Worm (Caenorhabditis elegans) whole organism, early embryonic: ENCODE results near the gene F41C3.7.

Experiments
- B0310.2 ChIP-seq: sonication (generic microtip); optimal IDR thresholded peaks from 2 replicates; lab custom pipeline; 2016; ENCODE audit warnings: mild to moderate bottlenecking, missing genetic modification characterization, missing compliant biosample characterization
- aly-1 ChIP-seq: sonication (generic microtip); optimal IDR thresholded peaks from 2 replicates; lab custom pipeline; 2016; ENCODE audit warnings: missing genetic modification characterization, missing compliant biosample characterization
- ama-1 ChIP-seq: fragments of 150-350 bp; optimal IDR thresholded peaks from 2 replicates; lab custom pipeline; 2014
- ceh-36 ChIP-seq: sonication (generic microtip); optimal IDR thresholded peaks from 2 replicates; lab custom pipeline; 2016; ENCODE audit warnings: missing genetic modification characterization, inconsistent platforms, missing compliant biosample characterization
- ets-7 ChIP-seq: sonication (generic microtip); optimal IDR thresholded peaks from 2 replicates; lab custom pipeline; 2016; ENCODE audit warnings: missing genotype, missing genetic modification characterization, missing compliant biosample characterization
- flt-1 ChIP-seq: fragments of 200-800 bp; sonication (Bioruptor generic); IDR thresholded peaks from 2 replicates; pipeline ENCODE4 v1.3.6; 2022; ENCODE audit warnings: missing genetic modification characterization, missing compliant biosample characterization
- hnd-1 ChIP-seq: sonication (generic microtip); optimal IDR thresholded peaks from 2 replicates; lab custom pipeline; 2016; ENCODE audit warnings: missing genetic modification characterization, missing compliant biosample characterization
- pes-1 ChIP-seq: fragments of 200-800 bp; sonication (Bioruptor generic); IDR thresholded peaks from 2 replicates; pipeline ENCODE4 v1.3.6; 2022; ENCODE audit warnings: missing genetic modification reagents, missing genetic modification characterization, missing compliant biosample characterization
- tbx-11 ChIP-seq: fragments of 200-800 bp; sonication (Bioruptor generic); IDR thresholded peaks from 2 replicates; pipeline ENCODE4 v1.3.6; 2022; ENCODE audit warnings: missing genetic modification characterization, missing compliant biosample characterization

- TF ChIP-seq ama-1 (lab: Kevin White, UChicago), result no peak
- no peak for TF ChIP-seq aly-1
- no peak for TF ChIP-seq tbx-11 (GFP tag; lab: Robert Waterston, UW)
- no peak for TF ChIP-seq flt-1 (GFP tag; lab: Robert Waterston, UW)
- no peak for TF ChIP-seq B0310.2 (tag; lab: Kevin White, UChicago)
- TF ChIP-seq ceh-36 (tag; lab: Kevin White, UChicago), result no peak
- TF ChIP-seq hnd-1 (tag; lab: Kevin White, UChicago), result no peak
- no peak for TF ChIP-seq pes-1 (GFP tag; lab: Robert Waterston, UW)
- TF ChIP-seq ets-7 (tag; lab: Kevin White, UChicago), result no peak
Observed at ce11 chrII:4769096-4769495, 39.3 kb downstream of the F41C3.7 start.
